Worm (Caenorhabditis elegans) whole organism, mixed stage, embryonic: ENCODE measurements around the gene brc-1.

Experiments used
- ces-1 ChIP-seq: fragments of 150-350 bp; optimal IDR thresholded peaks from 2 replicates; lab custom pipeline; 2014; ENCODE audit warnings: missing biosample characterization, missing genetic modification reagents, missing genetic modification characterization
- elt-3 ChIP-seq: fragments of 150-350 bp; optimal IDR thresholded peaks from 2 replicates; lab custom pipeline; 2014; ENCODE audit warnings: missing biosample characterization, missing genetic modification characterization
- mab-5 ChIP-seq: fragments of 150-350 bp; optimal IDR thresholded peaks from 2 replicates; lab custom pipeline; 2014; ENCODE audit warnings: missing biosample characterization, missing genetic modification characterization
- nhr-237 ChIP-seq: fragments of 150-350 bp; optimal IDR thresholded peaks from 2 replicates; lab custom pipeline; 2014; ENCODE audit warnings: missing biosample characterization, missing genetic modification characterization
- unc-62 ChIP-seq: fragments of 150-350 bp; optimal IDR thresholded peaks from 2 replicates; lab custom pipeline; 2014; ENCODE audit warnings: missing biosample characterization, missing genetic modification reagents, missing genetic modification characterization

DNA sequence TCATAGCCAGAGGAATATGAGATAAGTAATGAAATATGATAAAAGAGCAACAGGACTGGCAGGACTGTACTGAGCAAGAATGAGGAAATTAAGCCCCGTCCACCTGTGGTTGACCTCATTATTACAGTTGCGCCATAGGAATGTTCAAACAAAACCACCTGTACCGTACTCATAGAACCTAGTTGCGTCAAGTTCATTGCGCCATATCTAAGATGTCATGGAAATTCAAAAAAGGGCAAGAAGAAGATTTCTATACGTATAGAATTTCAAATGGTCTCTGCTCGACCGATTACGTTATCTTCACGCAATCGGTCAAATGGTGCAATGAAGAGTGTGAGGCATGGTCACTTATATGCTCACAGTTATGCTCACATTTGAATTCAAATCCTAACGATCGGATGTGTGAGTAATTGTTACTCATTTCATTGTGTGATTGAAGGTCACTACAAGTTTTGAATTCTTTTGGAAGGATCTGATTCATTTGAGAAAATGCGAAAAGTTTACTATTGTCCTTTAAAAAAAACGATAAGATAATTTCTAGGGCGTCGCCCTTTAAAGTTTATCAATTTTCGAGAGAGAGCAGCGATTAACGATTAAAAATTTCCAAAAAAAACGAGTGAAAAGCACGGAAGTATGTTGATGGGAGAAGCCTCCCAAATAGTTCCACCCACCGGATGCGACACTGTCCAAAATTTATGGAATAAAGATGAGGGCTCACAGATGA is 9.2 kb upstream of the brc-1 start:
- TF ChIP-seq ces-1 (GFP tag; lab: Kevin White, UChicago) (no peak), mab-5 (tag; lab: Kevin White, UChicago) (no peak), elt-3 (tag; lab: Kevin White, UChicago) (no peak), nhr-237 (tag; lab: Kevin White, UChicago) (no peak), unc-62 (GFP tag; lab: Kevin White, UChicago) (no peak)
